Fruit fly (Drosophila melanogaster) whole organism, embryonic: ENCODE measurements around the gene Mbs.

ENCODE experiments used
- Asciz ChIP-seq: fragments of 200-800 bp; sonication (Bioruptor generic); optimal IDR thresholded peaks from 2 replicates; lab custom pipeline; 2017; ENCODE audit warnings: missing biosample characterization, mild to moderate bottlenecking, missing genetic modification characterization, missing genetic modification reagents
- B-H2 ChIP-seq: fragments of 200-800 bp; sonication (Bioruptor generic); optimal IDR thresholded peaks from 2 replicates; lab custom pipeline; 2018; ENCODE audit warnings: missing biosample characterization, mild to moderate bottlenecking, missing genetic modification characterization
- CG10959 ChIP-seq: fragments of 200-800 bp; sonication (Bioruptor generic); IDR thresholded peaks from 2 replicates; pipeline ENCODE4 v1.3.6; 2022; ENCODE audit warnings: missing biosample characterization, missing genetic modification characterization
- CG10979 ChIP-seq: fragments of 200-800 bp; sonication (Bioruptor generic); optimal IDR thresholded peaks from 2 replicates; lab custom pipeline; 2018; ENCODE audit warnings: missing biosample characterization, mild to moderate bottlenecking, missing genetic modification characterization, moderate library complexity
- CG11696 ChIP-seq: fragments of 200-800 bp; sonication (Bioruptor generic); IDR thresholded peaks from 2 replicates; pipeline ENCODE4 v1.3.6; 2022; ENCODE audit warnings: missing biosample characterization, missing genetic modification characterization
- CG12659 ChIP-seq: fragments of 200-800 bp; sonication (Bioruptor generic); optimal IDR thresholded peaks from 3 replicates; lab custom pipeline; 2017; ENCODE audit warnings: mild to moderate bottlenecking, missing biosample characterization, missing genetic modification reagents, missing genetic modification characterization
- CG13775 ChIP-seq: fragments of 200-800 bp; sonication (Bioruptor generic); optimal IDR thresholded peaks from 3 replicates; lab custom pipeline; 2017; ENCODE audit warnings: missing biosample characterization, mild to moderate bottlenecking, missing genetic modification characterization
- CG14014 ChIP-seq: fragments of 200-800 bp; sonication (Bioruptor generic); IDR thresholded peaks from 2 replicates; pipeline ENCODE4 v1.3.6; 2022; ENCODE audit warnings: missing biosample characterization, missing genetic modification characterization
- CG15601 ChIP-seq: fragments of 200-800 bp; sonication (Bioruptor generic); optimal IDR thresholded peaks from 3 replicates; lab custom pipeline; 2019; ENCODE audit warnings: missing biosample characterization, mild to moderate bottlenecking, missing genetic modification characterization, moderate library complexity
- CG15696 ChIP-seq: fragments of 200-800 bp; sonication (Bioruptor generic); optimal IDR thresholded peaks from 2 replicates; lab custom pipeline; 2019; ENCODE audit warnings: missing biosample characterization, mild to moderate bottlenecking, missing genetic modification characterization, moderate library complexity
- CG1603 ChIP-seq: fragments of 200-800 bp; sonication (Bioruptor generic); optimal IDR thresholded peaks from 2 replicates; lab custom pipeline; 2019; ENCODE audit warnings: missing biosample characterization, mild to moderate bottlenecking, missing genetic modification characterization, moderate library complexity
- CG17568 ChIP-seq: fragments of 200-800 bp; sonication (Bioruptor generic); optimal IDR thresholded peaks from 2 replicates; lab custom pipeline; 2018; ENCODE audit warnings: missing biosample characterization, mild to moderate bottlenecking, missing genetic modification characterization, moderate library complexity
- CG2712 ChIP-seq: fragments of 200-800 bp; optimal IDR thresholded peaks from 3 replicates; lab custom pipeline; 2019; ENCODE audit warnings: missing biosample characterization, mild to moderate bottlenecking, missing genetic modification characterization, moderate library complexity
- CG3995 ChIP-seq: fragments of 200-800 bp; sonication (Bioruptor generic); optimal IDR thresholded peaks from 3 replicates; lab custom pipeline; 2016; ENCODE audit warnings: missing biosample characterization, missing genetic modification characterization
- CG4820 ChIP-seq: fragments of 200-800 bp; sonication (Bioruptor generic); optimal IDR thresholded peaks from 3 replicates; lab custom pipeline; 2016; ENCODE audit warnings: missing biosample characterization, missing genetic modification characterization
- CG6254 ChIP-seq: fragments of 200-800 bp; sonication (Bioruptor generic); optimal IDR thresholded peaks from 3 replicates; lab custom pipeline; 2017; ENCODE audit warnings: mild to moderate bottlenecking, missing biosample characterization, missing genetic modification reagents, missing genetic modification characterization
- CG8281 ChIP-seq: fragments of 200-800 bp; sonication (Bioruptor generic); optimal IDR thresholded peaks from 2 replicates; lab custom pipeline; 2018; ENCODE audit warnings: missing biosample characterization, mild to moderate bottlenecking, missing genetic modification characterization, moderate library complexity
- Camta ChIP-seq: fragments of 200-800 bp; sonication (Bioruptor generic); optimal IDR thresholded peaks from 2 replicates; lab custom pipeline; 2016; ENCODE audit warnings: missing biosample characterization, missing genetic modification characterization
- Dek ChIP-seq: fragments of 200-800 bp; sonication (Bioruptor generic); optimal IDR thresholded peaks from 3 replicates; lab custom pipeline; 2019; ENCODE audit warnings: missing biosample characterization, mild to moderate bottlenecking, missing genetic modification characterization, moderate library complexity
- Dip3 ChIP-seq: fragments of 200-800 bp; sonication (Bioruptor generic); optimal IDR thresholded peaks from 3 replicates; lab custom pipeline; 2016; ENCODE audit warnings: missing biosample characterization, missing genetic modification characterization
- Dll ChIP-seq: fragments of 200-800 bp; sonication (Bioruptor generic); IDR thresholded peaks from 4 replicates; pipeline ENCODE4 v1.3.6; 2022; ENCODE audit warnings: missing biosample characterization, missing genetic modification characterization; ENCODE audit not compliant: partially characterized antibody
- Dref ChIP-seq: fragments of 200-800 bp; sonication (Bioruptor generic); IDR thresholded peaks from 2 replicates; pipeline ENCODE4 v1.3.6; 2022; ENCODE audit warnings: missing biosample characterization, missing genetic modification characterization
- E2f2 ChIP-seq: fragments of 200-800 bp; sonication (Bioruptor generic); IDR thresholded peaks from 2 replicates; pipeline ENCODE4 v1.3.6; 2022; ENCODE audit warnings: missing biosample characterization, missing genetic modification characterization
- HLH4C ChIP-seq: fragments of 200-800 bp; sonication (Bioruptor generic); IDR thresholded peaks from 3 replicates; pipeline ENCODE4 v1.3.6; 2022; ENCODE audit warnings: missing biosample characterization, missing genetic modification characterization; ENCODE audit not compliant: partially characterized antibody
- Hey ChIP-seq: fragments of 200-800 bp; sonication (Bioruptor generic); optimal IDR thresholded peaks from 3 replicates; lab custom pipeline; 2018; ENCODE audit warnings: missing biosample characterization, mild to moderate bottlenecking, missing genetic modification characterization
- Hr78 ChIP-seq, 2 experiments: fragments of 200-800 bp in 1 of 2; fragments of >200 bp in 1 of 2; sonication (Bioruptor generic) in 1 of 2; optimal IDR thresholded peaks; 2 replicates each; lab custom pipeline; 2017 to 2019; ENCODE audit warnings: missing biosample characterization in 2 of 2, missing genetic modification characterization in 2 of 2, mild to moderate bottlenecking in 1 of 2, moderate library complexity in 1 of 2
- Mad ChIP-seq: fragments of 200-800 bp; sonication (Bioruptor generic); optimal IDR thresholded peaks from 2 replicates; lab custom pipeline; 2016; ENCODE audit warnings: missing biosample characterization, missing genetic modification characterization
- Med ChIP-seq: fragments of 200-800 bp; sonication (Bioruptor generic); peaks from one replicate; lab custom pipeline; 2016; ENCODE audit warnings: missing biosample characterization, missing genetic modification characterization, mild to moderate bottlenecking, inconsistent platforms, moderate library complexity
- NK7.1 ChIP-seq: fragments of 200-800 bp; sonication (Bioruptor generic); optimal IDR thresholded peaks from 3 replicates; lab custom pipeline; 2016; ENCODE audit warnings: missing biosample characterization, missing genetic modification characterization
- Oli ChIP-seq: fragments of 200-800 bp; sonication (Bioruptor generic); optimal IDR thresholded peaks from 2 replicates; lab custom pipeline; 2018; ENCODE audit warnings: missing biosample characterization, mild to moderate bottlenecking, missing genetic modification characterization, moderate library complexity
- Ravus ChIP-seq: fragments of 200-800 bp; sonication (Bioruptor generic); IDR thresholded peaks from 2 replicates; pipeline ENCODE4 v1.3.6; 2022; ENCODE audit warnings: missing biosample characterization, missing genetic modification characterization
- Sox100B ChIP-seq: fragments of 200-800 bp; sonication (Bioruptor generic); optimal IDR thresholded peaks from 3 replicates; lab custom pipeline; 2018; ENCODE audit warnings: missing biosample characterization, mild to moderate bottlenecking, missing genetic modification characterization
- ac ChIP-seq: fragments of 200-800 bp; sonication (Bioruptor generic); optimal IDR thresholded peaks from 3 replicates; lab custom pipeline; 2017; ENCODE audit warnings: missing biosample characterization, mild to moderate bottlenecking, missing genetic modification characterization
- al ChIP-seq: fragments of 200-800 bp; sonication (Bioruptor generic); IDR thresholded peaks from 2 replicates; pipeline ENCODE4 v1.3.6; 2022; ENCODE audit warnings: missing biosample characterization, missing genetic modification characterization
- ato ChIP-seq: fragments of 200-800 bp; sonication (Bioruptor generic); IDR thresholded peaks from 2 replicates; pipeline ENCODE4 v1.3.6; 2022; ENCODE audit warnings: missing biosample characterization, missing genetic modification characterization; ENCODE audit not compliant: partially characterized antibody
- crol ChIP-seq: fragments of 200-800 bp; sonication (Bioruptor generic); IDR thresholded peaks from 2 replicates; pipeline ENCODE4 v1.3.6; 2022; ENCODE audit warnings: missing biosample characterization, missing genetic modification characterization
- eve ChIP-seq, 2 experiments: fragments of >200 bp; optimal IDR thresholded peaks; 2 replicates each; lab custom pipeline; 2017; ENCODE audit warnings: missing biosample characterization in 2 of 2, missing genetic modification characterization in 2 of 2
- eyg ChIP-seq: fragments of 200-800 bp; sonication (Bioruptor generic); optimal IDR thresholded peaks from 3 replicates; lab custom pipeline; 2016; ENCODE audit warnings: missing biosample characterization, missing genetic modification characterization
- gem ChIP-seq: fragments of 200-800 bp; sonication (Bioruptor generic); optimal IDR thresholded peaks from 2 replicates; lab custom pipeline; 2019; ENCODE audit warnings: missing biosample characterization, mild to moderate bottlenecking, missing genetic modification characterization, moderate library complexity
- gfzf ChIP-seq: fragments of 200-800 bp; sonication (Bioruptor generic); optimal IDR thresholded peaks from 2 replicates; lab custom pipeline; 2016; ENCODE audit warnings: missing biosample characterization, mild to moderate bottlenecking, missing genetic modification characterization, moderate library complexity
- p53 ChIP-seq: fragments of 200-800 bp; sonication (Bioruptor generic); optimal IDR thresholded peaks from 2 replicates; lab custom pipeline; 2016; ENCODE audit warnings: missing biosample characterization, missing genetic modification characterization
- phol ChIP-seq: fragments of 200-800 bp; sonication (Bioruptor generic); optimal IDR thresholded peaks from 3 replicates; lab custom pipeline; 2018; ENCODE audit warnings: missing biosample characterization, mild to moderate bottlenecking, missing genetic modification characterization, moderate library complexity
- slp2 ChIP-seq: fragments of 200-800 bp; sonication (Bioruptor generic); optimal IDR thresholded peaks from 2 replicates; lab custom pipeline; 2016; ENCODE audit warnings: missing biosample characterization, missing genetic modification characterization
- tna ChIP-seq: fragments of 200-800 bp; sonication (Bioruptor generic); IDR thresholded peaks from 2 replicates; pipeline ENCODE4 v1.3.6; 2022; ENCODE audit warnings: missing biosample characterization, missing genetic modification characterization; ENCODE audit not compliant: partially characterized antibody
- wor ChIP-seq: fragments of 200-800 bp; sonication (Bioruptor generic); IDR thresholded peaks from 2 replicates; pipeline ENCODE4 v1.3.6; 2022; ENCODE audit warnings: missing biosample characterization, missing genetic modification characterization
- z ChIP-seq: fragments of 200-800 bp; sonication (Bioruptor generic); IDR thresholded peaks from 3 replicates; pipeline ENCODE4 v1.3.6; 2022; ENCODE audit warnings: missing biosample characterization, missing genetic modification characterization
- zen ChIP-seq: fragments of 200-800 bp; sonication (Bioruptor generic); optimal IDR thresholded peaks from 3 replicates; lab custom pipeline; 2018; ENCODE audit warnings: missing biosample characterization, mild to moderate bottlenecking, missing genetic modification characterization, moderate library complexity
- zen2 ChIP-seq: fragments of 200-800 bp; sonication (Bioruptor generic); IDR thresholded peaks from 3 replicates; pipeline ENCODE4 v1.3.6; 2022; ENCODE audit warnings: missing biosample characterization, missing genetic modification characterization; ENCODE audit not compliant: partially characterized antibody
- zfh1 ChIP-seq: fragments of 200-800 bp; sonication (Bioruptor generic); IDR thresholded peaks from 3 replicates; pipeline ENCODE4 v1.3.6; 2022; ENCODE audit warnings: missing biosample characterization, missing genetic modification characterization

The Mbs gene

dm6 chr3L:16024276-16025019 is 27.3 kb upstream of the Mbs start (continued):
- TF ChIP-seq Camta (no peak), slp2 (GFP tag; lab: Kevin White, UChicago) (peak; percentile 4), Hey (tag; lab: Kevin White, UChicago) (no peak), crol (GFP tag; lab: Robert Waterston, UW) (peak; percentile 77), Dref (GFP tag; lab: Robert Waterston, UW) (no peak), CG13775 (GFP tag; lab: Kevin White, UChicago) (no peak), Asciz (GFP tag; lab: Kevin White, UChicago) (no peak), Mad (no peak), gfzf (GFP tag; lab: Kevin White, UChicago) (no peak), Dek (no peak), Sox100B (GFP tag; lab: Kevin White, UChicago) (peak; percentile 31), CG2712 (tag; lab: Kevin White, UChicago) (peak; percentile 42), gem (tag; lab: Kevin White, UChicago) (peak; percentile 46), Dll (GFP tag; lab: Robert Waterston, UW) (no peak), eyg (no peak), ac (GFP tag; lab: Kevin White, UChicago) (no peak), tna (no peak), HLH4C (GFP tag; lab: Robert Waterston, UW) (no peak), Med (peak; percentile 41), CG1603 (tag; lab: Kevin White, UChicago) (peak; percentile 13), zfh1 (GFP tag; lab: Robert Waterston, UW) (no peak), CG12659 (GFP tag; lab: Kevin White, UChicago) (no peak), al (GFP tag; lab: Robert Waterston, UW) (no peak), Dip3 (GFP tag; lab: Kevin White, UChicago) (no peak), Ravus (GFP tag; lab: Robert Waterston, UW) (no peak), CG6254 (GFP tag; lab: Kevin White, UChicago) (no peak), Oli (tag; lab: Kevin White, UChicago) (peak; percentile 31), phol (tag; lab: Kevin White, UChicago) (peak; percentile 48), wor (GFP tag; lab: Robert Waterston, UW) (no peak), CG14014 (no peak), ato (GFP tag; lab: Robert Waterston, UW) (no peak), CG10979 (peak; percentile 50), CG4820 (GFP tag; lab: Kevin White, UChicago) (no peak), B-H2 (GFP tag; lab: Kevin White, UChicago) (no peak), Hr78 (GFP tag; optimal IDR thresholded peaks at IDR 0.05; lab: Kevin White, UChicago) (no peak), eve (GFP tag; optimal IDR thresholded peaks at IDR 0.05; lab: Kevin White, UChicago) (peak in 1 of 2 experiments; percentile 12), CG11696 (GFP tag; lab: Robert Waterston, UW) (no peak), CG10959 (GFP tag; lab: Robert Waterston, UW) (no peak), CG8281 (no peak), CG15696 (no peak), CG17568 (GFP tag; lab: Kevin White, UChicago) (no peak), CG3995 (GFP tag; lab: Kevin White, UChicago) (no peak), p53 (GFP tag; lab: Kevin White, UChicago) (no peak), zen (no peak), z (GFP tag; lab: Robert Waterston, UW) (no peak), NK7.1 (GFP tag; lab: Kevin White, UChicago) (no peak), E2f2 (GFP tag; lab: Robert Waterston, UW) (no peak), zen2 (GFP tag; lab: Robert Waterston, UW) (no peak), CG15601 (no peak)
